Worm (Caenorhabditis elegans) whole organism, L4 larva: ENCODE results near the gene C33F10.8.

Experiments used
- D1046.2 ChIP-seq: fragments of 200-800 bp; sonication (Bioruptor generic); IDR thresholded peaks from 2 replicates; pipeline ENCODE4 v1.3.6; 2022; ENCODE audit warnings: missing genetic modification characterization, missing compliant biosample characterization
- F37D6.2 ChIP-seq: sonication (generic microtip); optimal IDR thresholded peaks from 2 replicates; lab custom pipeline; 2016; ENCODE audit warnings: mild to moderate bottlenecking, missing genetic modification characterization, missing compliant biosample characterization
- T20F7.1 ChIP-seq: fragments of 200-800 bp; sonication (Bioruptor generic); optimal IDR thresholded peaks from 2 replicates; lab custom pipeline; 2018; ENCODE audit warnings: mild to moderate bottlenecking, missing genetic modification characterization, missing compliant biosample characterization
- Y48G9A.11 ChIP-seq: fragments of 200-800 bp; sonication (Bioruptor generic); IDR thresholded peaks from 2 replicates; pipeline ENCODE4 v1.3.6; 2022; ENCODE audit warnings: missing genetic modification reagents, missing genetic modification characterization, missing compliant biosample characterization
- Y75B8A.6 ChIP-seq: fragments of 200-800 bp; sonication (Bioruptor generic); IDR thresholded peaks from 2 replicates; pipeline ENCODE4 v1.3.6; 2022; ENCODE audit warnings: missing genetic modification reagents, missing genetic modification characterization, missing compliant biosample characterization
- aha-1 ChIP-seq: fragments of 150-350 bp; peaks from one replicate; lab custom pipeline; 2014; ENCODE audit warnings: missing biosample characterization, missing genetic modification characterization
- aly-2 ChIP-seq: sonication (generic microtip); optimal IDR thresholded peaks from 2 replicates; lab custom pipeline; 2018; ENCODE audit warnings: missing biosample characterization, missing genetic modification characterization
- ceh-28 ChIP-seq: fragments of 150-350 bp; optimal IDR thresholded peaks from 2 replicates; lab custom pipeline; 2014; ENCODE audit warnings: missing biosample characterization, missing genetic modification reagents, missing genetic modification characterization
- ceh-62 ChIP-seq: sonication (generic microtip); optimal IDR thresholded peaks from 2 replicates; lab custom pipeline; 2017; ENCODE audit warnings: missing biosample characterization, missing genetic modification characterization
- ceh-82 ChIP-seq: sonication (generic microtip); optimal IDR thresholded peaks from 2 replicates; lab custom pipeline; 2017; ENCODE audit warnings: missing biosample characterization, missing genetic modification characterization
- ctbp-1 ChIP-seq: fragments of 200-800 bp; sonication (Bioruptor generic); IDR thresholded peaks from 2 replicates; pipeline ENCODE4 v1.3.6; 2022; ENCODE audit warnings: missing genetic modification reagents, missing genetic modification characterization, missing compliant biosample characterization
- daf-8 ChIP-seq: fragments of 200-800 bp; sonication (Bioruptor generic); IDR thresholded peaks from 2 replicates; pipeline ENCODE4 v1.3.6; 2022; ENCODE audit warnings: missing genetic modification characterization, missing compliant biosample characterization
- dpl-1 ChIP-seq: fragments of 150-350 bp; optimal IDR thresholded peaks from 2 replicates; lab custom pipeline; 2014; ENCODE audit warnings: missing biosample characterization, missing genetic modification reagents, missing genetic modification characterization
- duxl-1 ChIP-seq: sonication (generic microtip); optimal IDR thresholded peaks from 2 replicates; lab custom pipeline; 2016; ENCODE audit warnings: mild to moderate bottlenecking, missing genetic modification characterization, moderate library complexity, missing compliant biosample characterization; ENCODE audit not compliant: poor library complexity
- egl-27 ChIP-seq: sonication (generic microtip); optimal IDR thresholded peaks from 3 replicates; lab custom pipeline; 2017; ENCODE audit warnings: missing biosample characterization, missing genetic modification reagents, missing genetic modification characterization
- hif-1 ChIP-seq, 2 experiments: sonication (generic microtip); optimal IDR thresholded peaks; 2 replicates each; lab custom pipeline; 2016 to 2017; ENCODE audit warnings: missing compliant biosample characterization in 2 of 2, missing genetic modification characterization in 2 of 2, missing genetic modification reagents in 2 of 2, missing genotype in 2 of 2, mild to moderate bottlenecking in 1 of 2
- hlh-11 ChIP-seq: fragments of 200-800 bp; sonication (Bioruptor generic); optimal IDR thresholded peaks from 2 replicates; lab custom pipeline; 2018; ENCODE audit warnings: mild to moderate bottlenecking, missing genetic modification characterization, missing compliant biosample characterization
- hlh-30 ChIP-seq: sonication (generic microtip); optimal IDR thresholded peaks from 2 replicates; lab custom pipeline; 2017; ENCODE audit warnings: antibody characterized with exemption, mild to moderate bottlenecking, missing genetic modification characterization, missing compliant biosample characterization; ENCODE audit not compliant: insufficient read depth
- lim-7 ChIP-seq: fragments of 200-800 bp; sonication (Bioruptor generic); IDR thresholded peaks from 2 replicates; pipeline ENCODE4 v1.3.6; 2022; ENCODE audit warnings: missing genetic modification characterization, missing compliant biosample characterization
- lin-15B ChIP-seq: fragments of 150-350 bp; sonication (generic microtip); optimal IDR thresholded peaks from 3 replicates; lab custom pipeline; 2014; ENCODE audit warnings: missing biosample characterization, missing genetic modification characterization
- lin-39 ChIP-seq: fragments of 150-350 bp; optimal IDR thresholded peaks from 2 replicates; lab custom pipeline; 2014; ENCODE audit warnings: missing biosample characterization, missing genetic modification reagents, missing genetic modification characterization
- mes-2 ChIP-seq: sonication (generic microtip); optimal IDR thresholded peaks from 2 replicates; lab custom pipeline; 2016; ENCODE audit warnings: missing genotype, mild to moderate bottlenecking, missing genetic modification characterization, missing compliant biosample characterization; ENCODE audit not compliant: poor library complexity, severe bottlenecking
- mxl-3 ChIP-seq: fragments of 200-800 bp; sonication (Bioruptor generic); optimal IDR thresholded peaks from 2 replicates; lab custom pipeline; 2018; ENCODE audit warnings: mild to moderate bottlenecking, missing genetic modification characterization, missing compliant biosample characterization
- nhr-28 ChIP-seq: fragments of 150-350 bp; optimal IDR thresholded peaks from 2 replicates; lab custom pipeline; 2014; ENCODE audit warnings: missing biosample characterization, missing genetic modification characterization
- nhr-48 ChIP-seq: sonication (generic microtip); optimal IDR thresholded peaks from 2 replicates; lab custom pipeline; 2016; ENCODE audit warnings: mild to moderate bottlenecking, missing genetic modification characterization, missing compliant biosample characterization
- pqm-1 ChIP-seq: sonication (generic microtip); optimal IDR thresholded peaks from 2 replicates; lab custom pipeline; 2017; ENCODE audit warnings: missing biosample characterization, missing genetic modification characterization
- rbr-2 ChIP-seq: sonication (generic microtip); optimal IDR thresholded peaks from 2 replicates; lab custom pipeline; 2016; ENCODE audit warnings: missing genotype, missing genetic modification characterization, missing compliant biosample characterization
- skn-1 ChIP-seq: fragments of 150-350 bp; optimal IDR thresholded peaks from 2 replicates; lab custom pipeline; 2014; ENCODE audit warnings: missing biosample characterization, missing genetic modification characterization
- unc-62 ChIP-seq, 3 experiments: fragments of 150-350 bp in 1 of 3; sonication (generic microtip); optimal IDR thresholded peaks in 2 of 3; peaks in 1 of 3; 1 replicate in 1 of 3; 2 replicates in 2 of 3; lab custom pipeline; 2014 to 2017; ENCODE audit warnings: missing biosample characterization in 3 of 3, missing genetic modification characterization in 3 of 3, missing genetic modification reagents in 3 of 3, missing genotype in 1 of 3
- ztf-11 ChIP-seq: fragments of 150-350 bp; optimal IDR thresholded peaks from 2 replicates; lab custom pipeline; 2014; ENCODE audit warnings: missing biosample characterization, missing genetic modification characterization

The C33F10.8 gene

DNA sequence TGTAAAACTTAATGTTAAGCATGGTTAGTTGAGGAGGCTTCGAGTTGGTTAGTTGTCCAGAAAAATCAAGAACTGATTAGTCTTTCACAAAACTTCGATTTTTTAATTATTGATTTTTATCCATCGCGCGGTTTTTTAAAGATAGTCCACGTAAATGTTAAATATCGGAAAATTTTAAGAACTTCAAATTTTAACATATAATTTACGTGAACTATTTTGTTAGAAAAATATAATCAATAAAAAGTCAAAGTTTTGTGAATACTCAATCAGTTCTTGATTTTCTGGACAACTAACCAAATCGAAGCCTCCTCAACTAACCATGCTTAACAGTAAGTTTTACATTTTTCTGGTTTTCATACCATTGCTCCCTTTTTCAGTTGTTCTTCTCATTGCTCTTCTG, 9.7 kb upstream of the C33F10.8 start, which contains the start of the genes C33F10.11 and C33F10.1:
Gene C33F10.11, minus strand, starts transcription at position 101 of the 400 bp plus-strand sequence.
Gene C33F10.1, plus strand, starts transcription at position 263 of the 400 bp plus-strand sequence.
- TF ChIP-seq ceh-28 (tag; lab: Kevin White, UChicago) (no peak), egl-27 (tag; lab: Kevin White, UChicago) (no peak), ctbp-1 (GFP tag; lab: Robert Waterston, UW) (no peak), aha-1 (tag; lab: Kevin White, UChicago) (no peak)

DNA sequence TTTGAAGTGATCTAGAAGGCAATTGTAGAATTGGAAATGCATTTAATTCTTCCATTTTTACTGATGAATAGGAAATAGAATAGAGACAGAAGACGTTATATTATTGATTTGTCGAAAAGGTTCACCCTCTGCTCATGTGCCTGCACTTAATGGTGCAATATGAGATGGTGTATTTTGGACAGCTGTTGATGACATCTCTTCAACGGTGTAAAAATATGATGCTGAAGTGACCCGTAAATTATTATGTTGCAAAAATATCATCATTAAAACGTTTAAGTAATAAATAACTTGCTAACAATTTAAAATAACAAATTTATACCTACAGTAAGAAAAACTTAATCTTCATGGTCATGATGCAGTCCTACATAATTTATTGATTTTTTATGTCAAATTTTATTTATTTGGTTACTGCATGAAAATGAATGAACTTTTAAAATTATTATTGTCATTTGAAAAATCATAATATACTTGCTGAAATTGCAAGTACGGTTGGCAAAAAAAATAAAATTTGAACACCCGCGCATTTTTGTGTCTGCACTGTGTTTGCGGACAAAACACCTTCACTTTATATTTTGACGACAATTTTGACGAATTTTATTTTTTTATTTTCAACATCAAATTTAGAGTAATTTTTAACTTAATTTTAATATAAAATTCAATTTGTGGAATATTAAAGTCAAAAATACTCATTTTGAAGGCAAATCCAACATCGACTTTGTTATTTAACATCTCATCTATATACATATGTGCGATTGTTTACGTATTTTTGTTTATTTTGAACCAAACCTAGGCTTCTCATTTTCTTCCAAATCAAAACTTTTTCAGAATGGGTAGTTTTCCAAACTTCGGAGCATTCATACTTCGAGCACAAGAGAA, 2.9 kb upstream of the C33F10.8 start, which contains the start of the genes fbxb-88 and tbck-1:
Gene fbxb-88, minus strand, starts transcription at position 151 of the 876 bp plus-strand sequence.
Gene tbck-1, plus strand, starts transcription at position 826 of the 876 bp plus-strand sequence.
- TF ChIP-seq rbr-2 (tag; lab: Kevin White, UChicago) (peak; percentile 38), ceh-82 (tag; lab: Kevin White, UChicago) (no peak), T20F7.1 (GFP tag; lab: Kevin White, UChicago) (peak; percentile 58), dpl-1 (peak; percentile 96), lim-7 (GFP tag; lab: Robert Waterston, UW) (no peak)

DNA sequence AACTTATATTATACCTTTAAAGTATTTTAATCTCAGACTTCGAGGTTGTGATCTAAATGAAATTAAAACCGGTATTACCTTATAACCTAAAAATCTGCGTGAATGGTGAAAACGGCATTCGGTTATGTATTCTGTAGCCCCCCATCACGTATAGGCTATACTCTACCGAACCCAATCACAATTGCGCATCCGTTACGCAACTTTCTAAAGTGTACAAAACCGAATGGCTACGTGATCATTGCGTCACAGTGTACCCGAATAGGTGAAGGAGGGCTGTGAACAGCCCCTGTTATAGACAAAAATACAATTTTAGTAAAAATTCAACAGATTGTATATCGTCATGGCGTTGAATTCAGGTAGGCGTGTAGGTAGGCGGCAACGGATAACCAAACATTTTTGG, 2.4 kb downstream of the C33F10.8 start:
- TF ChIP-seq mes-2 (tag; lab: Kevin White, UChicago) (no peak), hlh-11 (tag; lab: Kevin White, UChicago) (no peak), lin-39 (no peak), F37D6.2 (tag; lab: Kevin White, UChicago) (no peak), daf-8 (no peak), ceh-62 (tag; lab: Kevin White, UChicago) (no peak), hlh-30 (tag; lab: Kevin White, UChicago) (no peak), nhr-28 (tag; lab: Kevin White, UChicago) (peak; percentile 87)

- TF ChIP-seq nhr-48 (tag; lab: Kevin White, UChicago) (peak; percentile 46), Y48G9A.11 (GFP tag; lab: Robert Waterston, UW) (no peak), hif-1 (tag; optimal IDR thresholded peaks at IDR 0.05; lab: Kevin White, UChicago) (no peak), mxl-3 (peak; percentile 22), nhr-28 (tag; lab: Kevin White, UChicago) (peak; percentile 64)
Observed at ce11 chrII:4821739-4822138, 3.3 kb downstream of the C33F10.8 start, which contains the start of gene lact-5. TSS of gene lact-5 (minus strand) at chrII:4821739.

DNA sequence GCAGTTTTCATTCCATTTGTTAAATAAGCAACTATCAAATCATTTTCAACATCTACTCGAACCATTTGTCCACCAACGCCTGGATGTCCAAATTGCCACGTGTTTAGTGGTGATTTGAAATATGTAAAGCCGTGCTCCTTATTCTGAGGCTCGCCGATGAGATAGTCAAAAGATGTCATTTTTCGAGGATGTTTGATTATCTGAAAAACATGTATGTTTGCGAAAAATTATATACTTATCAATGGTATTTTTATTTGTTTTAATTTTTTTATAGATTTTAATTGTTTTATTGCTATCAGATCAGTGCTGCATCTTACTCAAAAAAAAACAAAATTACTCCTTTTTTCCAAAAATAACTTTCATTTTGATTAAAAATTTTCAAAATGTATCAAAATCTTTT, 6.3 kb downstream of the C33F10.8 start:
- TF ChIP-seq pqm-1 (tag; lab: Kevin White, UChicago) = no peak
- TF ChIP-seq unc-62 (GFP tag; optimal IDR thresholded peaks at IDR 0.05 in 1 of 2; lab: Kevin White, UChicago) = peak in 1 of 2 experiments; percentile 94
- no peak for TF ChIP-seq unc-62 (tag; optimal IDR thresholded peaks at IDR 0.05; lab: Kevin White, UChicago)

DNA sequence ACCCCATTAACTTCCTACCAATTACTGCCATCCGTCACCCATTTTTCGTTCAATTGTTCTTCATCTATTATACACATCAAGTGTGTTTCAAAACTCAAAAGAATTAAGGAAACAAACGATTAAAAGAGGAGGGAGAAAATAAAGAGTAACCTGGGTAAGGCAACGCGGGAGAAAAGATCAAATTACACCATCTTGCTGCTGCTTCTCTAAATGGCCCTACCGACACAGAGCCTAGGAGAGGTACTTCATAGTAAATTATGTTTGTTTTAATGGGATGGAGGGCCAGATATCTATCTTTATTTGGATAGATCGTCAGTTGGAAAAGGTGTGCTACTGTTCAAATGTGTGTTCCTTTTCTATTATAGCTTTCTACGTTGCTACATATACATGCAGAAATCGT, 9.7 kb downstream of the C33F10.8 start:
- no peak for TF ChIP-seq skn-1
- TF ChIP-seq D1046.2 = no peak
- TF ChIP-seq aha-1 (tag; lab: Kevin White, UChicago) = no peak
- TF ChIP-seq hlh-30 (tag; lab: Kevin White, UChicago) = no peak
- TF ChIP-seq Y75B8A.6 = no peak
- no peak for TF ChIP-seq duxl-1 (tag; lab: Kevin White, UChicago)
- no peak for TF ChIP-seq hif-1 (tag; optimal IDR thresholded peaks at IDR 0.05; lab: Kevin White, UChicago)
- no peak for TF ChIP-seq Y48G9A.11 (GFP tag; lab: Robert Waterston, UW)
- no peak for TF ChIP-seq aly-2 (tag; lab: Kevin White, UChicago)
- no peak for TF ChIP-seq lin-15B (tag; lab: Kevin White, UChicago)
- no peak for TF ChIP-seq ztf-11 (tag; lab: Kevin White, UChicago)
